Fruit fly (Drosophila melanogaster) whole organism, prepupa: Measurements from ENCODE around the gene CG43121.

ENCODE experiments used
- CG10631 ChIP-seq: fragments of 200-800 bp; sonication (Bioruptor generic); optimal IDR thresholded peaks from 2 replicates; lab custom pipeline; 2016; ENCODE audit warnings: missing biosample characterization, missing genetic modification characterization
- CG16779 ChIP-seq: fragments of 200-800 bp; sonication (Bioruptor generic); optimal IDR thresholded peaks from 3 replicates; lab custom pipeline; 2017; ENCODE audit warnings: missing biosample characterization, mild to moderate bottlenecking, missing genetic modification characterization
- CG32006 ChIP-seq: fragments of 200-800 bp; sonication (Bioruptor generic); optimal IDR thresholded peaks from 3 replicates; lab custom pipeline; 2017; ENCODE audit warnings: missing biosample characterization, mild to moderate bottlenecking, missing genetic modification characterization
- CG6163 ChIP-seq: fragments of 200-800 bp; sonication (Bioruptor generic); IDR thresholded peaks from 3 replicates; pipeline ENCODE4 v1.3.6; 2022; ENCODE audit warnings: missing biosample characterization, missing genetic modification characterization
- CG8119 ChIP-seq: fragments of 200-800 bp; sonication (Bioruptor generic); IDR thresholded peaks from 3 replicates; pipeline ENCODE4 v1.3.6; 2022; ENCODE audit warnings: missing biosample characterization, missing genetic modification characterization
- Eip78C ChIP-seq: fragments of 200-800 bp; sonication (Bioruptor generic); peaks from one replicate; lab custom pipeline; 2016; ENCODE audit warnings: missing biosample characterization, missing genetic modification characterization
- Hr39 ChIP-seq: fragments of 200-800 bp; sonication (Bioruptor generic); optimal IDR thresholded peaks from 2 replicates; lab custom pipeline; 2016; ENCODE audit warnings: missing biosample characterization, missing genetic modification characterization
- Hr4 ChIP-seq: fragments of 200-800 bp; sonication (Bioruptor generic); optimal IDR thresholded peaks from 3 replicates; lab custom pipeline; 2016; ENCODE audit warnings: missing biosample characterization, missing genetic modification characterization
- OdsH ChIP-seq: fragments of 200-800 bp; sonication (Bioruptor generic); optimal IDR thresholded peaks from 3 replicates; lab custom pipeline; 2016; ENCODE audit warnings: missing biosample characterization, missing genetic modification characterization
- Sox15 ChIP-seq: fragments of 200-800 bp; sonication (Bioruptor generic); optimal IDR thresholded peaks from 3 replicates; lab custom pipeline; 2016; ENCODE audit warnings: missing biosample characterization, missing genetic modification characterization
- fd59A ChIP-seq: fragments of 200-800 bp; sonication (Bioruptor generic); optimal IDR thresholded peaks from 2 replicates; lab custom pipeline; 2017; ENCODE audit warnings: missing biosample characterization, mild to moderate bottlenecking, missing genetic modification characterization, missing genetic modification reagents
- fkh ChIP-seq: fragments of 200-800 bp; sonication (Bioruptor generic); optimal IDR thresholded peaks from 3 replicates; lab custom pipeline; 2017; ENCODE audit warnings: missing biosample characterization, mild to moderate bottlenecking, missing genetic modification characterization, moderate library complexity
- salr ChIP-seq, 2 experiments: fragments of 200-800 bp; sonication (Bioruptor generic); optimal IDR thresholded peaks; 3 replicates each; lab custom pipeline; 2016 to 2018; ENCODE audit warnings: missing biosample characterization in 2 of 2, missing genetic modification characterization in 2 of 2, mild to moderate bottlenecking in 1 of 2

dm6 chr3L:14678097-14678679 lies 6.0 kb upstream of the CG43121 start, which contains the start of gene CG4914:
- TF ChIP-seq fkh (GFP tag; lab: Kevin White, UChicago) (no peak), CG16779 (tag; lab: Kevin White, UChicago) (peak; percentile 76), Sox15 (peak; percentile 71), Eip78C (GFP tag; lab: Kevin White, UChicago) (peak; percentile 94), fd59A (GFP tag; lab: Kevin White, UChicago) (peak; percentile 52), Hr4 (peak; percentile 65), CG6163 (GFP tag; lab: Robert Waterston, UW) (peak; percentile 78; the same call in 2 of the 3 replicates), Hr39 (GFP tag; lab: Kevin White, UChicago) (peak; percentile 76), OdsH (GFP tag; lab: Kevin White, UChicago) (peak; percentile 88), salr (GFP tag; optimal IDR thresholded peaks at IDR 0.05; lab: Kevin White, UChicago) (peak; percentile 13 to 90), CG32006 (GFP tag; lab: Kevin White, UChicago) (peak; percentile 94), CG10631 (GFP tag; lab: Kevin White, UChicago) (peak; percentile 88), CG8119 (GFP tag; lab: Robert Waterston, UW) (peak; percentile 90)
